Worm (Caenorhabditis elegans): ENCODE measurements around the gene srh-140.

srh-140 gene

DNA sequence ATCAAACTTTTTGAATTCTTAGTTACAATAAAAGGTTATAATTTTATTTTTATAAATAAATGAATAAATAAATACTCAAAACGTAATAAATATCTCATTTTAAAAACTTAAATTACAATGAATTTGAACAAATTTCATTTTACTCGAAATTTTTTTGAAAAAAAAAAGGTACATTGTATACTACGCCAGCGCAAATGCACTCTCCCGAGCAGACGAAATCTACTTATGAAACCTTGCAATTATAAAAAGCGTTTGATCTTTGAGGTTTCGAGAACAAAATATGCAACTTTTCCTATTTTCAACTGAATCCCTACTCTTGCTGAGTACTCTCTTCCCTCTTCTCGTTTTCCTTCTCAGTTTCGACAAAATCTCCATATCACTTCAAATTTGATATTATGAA, 34.3 kb upstream of the srh-140 start, which contains the start of gene nhr-197:
Gene nhr-197, plus strand, starts transcription at position 301 of the 400 bp plus-strand sequence.
- TF ChIP-seq unc-42 (tag; optimal IDR thresholded peaks at IDR 0.05) (no peak), dve-1 (tag; optimal IDR thresholded peaks at IDR 0.05) (no peak), ref-2 (tag; optimal IDR thresholded peaks at IDR 0.05) (no peak), che-1 (tag; optimal IDR thresholded peaks at IDR 0.05) (no peak), pat-9 (tag; optimal IDR thresholded peaks at IDR 0.05) (no peak), ceh-19 (GFP tag; optimal IDR thresholded peaks at IDR 0.05) (no peak), eyg-1 (tag; optimal IDR thresholded peaks at IDR 0.05) (no peak), pax-1 (tag; optimal IDR thresholded peaks at IDR 0.05) (no peak), ceh-34 (tag; optimal IDR thresholded peaks at IDR 0.05) (no peak), elt-4 (tag; optimal IDR thresholded peaks at IDR 0.05) (no peak), lim-6 (tag; optimal IDR thresholded peaks at IDR 0.05) (no peak)

DNA sequence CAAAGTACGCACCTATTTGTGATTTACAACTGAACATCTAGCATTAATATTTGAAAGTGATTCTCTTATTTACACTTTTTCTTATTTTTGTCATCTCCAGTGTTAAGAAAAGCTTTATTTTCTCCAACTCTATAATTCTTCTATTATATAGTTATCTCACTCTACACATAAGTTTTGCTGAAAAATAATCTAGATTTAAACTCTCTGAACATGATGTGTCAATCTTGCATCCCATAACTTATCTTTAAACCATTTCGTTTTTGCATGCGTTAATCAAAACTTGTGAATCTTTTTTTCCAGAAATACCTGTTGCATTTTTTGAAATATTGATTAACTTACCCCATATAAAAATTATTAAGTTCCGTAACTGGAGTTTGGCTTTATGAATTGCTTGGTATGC, 32.0 kb upstream of the srh-140 start, which contains the start of gene nhr-268:
Gene nhr-268, plus strand, starts transcription at position 301 of the 400 bp plus-strand sequence.
- TF ChIP-seq sox-2 (GFP tag; IDR thresholded peaks at IDR 0.05) (no peak), zip-5 (tag; optimal IDR thresholded peaks at IDR 0.05) (no peak), unc-3 (GFP tag; conservative IDR thresholded peaks at IDR 0.05) (no peak), unc-3 (tag; optimal IDR thresholded peaks at IDR 0.05) (no peak), K02D7.2 (tag; optimal IDR thresholded peaks at IDR 0.05) (no peak), pat-9 (tag; optimal IDR thresholded peaks at IDR 0.05) (no peak), ceh-31 (tag; optimal IDR thresholded peaks at IDR 0.05) (no peak), T23F11.4 (GFP tag; optimal IDR thresholded peaks at IDR 0.05) (no peak), pqm-1 (tag; optimal IDR thresholded peaks at IDR 0.05) (no peak), hlh-13 (GFP tag; optimal IDR thresholded peaks at IDR 0.05) (no peak), ceh-34 (tag; optimal IDR thresholded peaks at IDR 0.05) (no peak)

DNA sequence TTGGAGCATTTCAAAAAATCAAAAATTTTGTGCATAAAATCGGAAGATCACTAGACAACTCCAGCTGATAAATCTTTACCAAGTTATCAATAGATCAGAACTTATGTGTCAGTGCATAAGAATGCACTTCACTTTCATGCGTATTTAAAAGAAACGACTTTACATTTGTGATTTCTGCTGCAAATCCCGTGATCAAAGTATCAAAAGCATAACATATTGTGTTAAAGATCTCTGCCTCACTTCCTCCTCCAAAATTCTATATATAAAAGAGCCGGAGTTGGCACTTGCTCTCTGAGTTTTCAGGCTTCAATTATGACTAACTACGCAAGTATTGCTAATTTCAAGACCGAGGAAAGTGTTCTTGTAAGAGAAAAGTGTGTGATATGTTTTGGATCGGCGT, 28.3 kb upstream of the srh-140 start, which contains the start of gene nhr-198:
Gene nhr-198, plus strand, starts transcription at position 313 of the 400 bp plus-strand sequence.
- no peak for TF ChIP-seq Y22D7AL.16 (tag; optimal IDR thresholded peaks at IDR 0.05)
- no peak for TF ChIP-seq ztf-16 (tag; optimal IDR thresholded peaks at IDR 0.05)
- TF ChIP-seq lim-6 (tag; optimal IDR thresholded peaks at IDR 0.05): no peak
- TF ChIP-seq ceh-22 (tag; optimal IDR thresholded peaks at IDR 0.05): no peak
- no peak for TF ChIP-seq ceh-19 (GFP tag; optimal IDR thresholded peaks at IDR 0.05)
- no peak for TF ChIP-seq ceh-31 (tag; optimal IDR thresholded peaks at IDR 0.05)
- TF ChIP-seq ceh-34 (tag; optimal IDR thresholded peaks at IDR 0.05): no peak
- TF ChIP-seq fkh-6 (tag; optimal IDR thresholded peaks at IDR 0.05): no peak
- TF ChIP-seq unc-55 (GFP tag; optimal IDR thresholded peaks at IDR 0.05): no peak
- TF ChIP-seq hlh-30 (tag; optimal IDR thresholded peaks at IDR 0.05; ENCODE audit: insufficient read depth): no peak
- no peak for TF ChIP-seq C38D4.7 (GFP tag; optimal IDR thresholded peaks at IDR 0.05)
- TF ChIP-seq ceh-30 (tag; optimal IDR thresholded peaks at IDR 0.05): no peak

DNA sequence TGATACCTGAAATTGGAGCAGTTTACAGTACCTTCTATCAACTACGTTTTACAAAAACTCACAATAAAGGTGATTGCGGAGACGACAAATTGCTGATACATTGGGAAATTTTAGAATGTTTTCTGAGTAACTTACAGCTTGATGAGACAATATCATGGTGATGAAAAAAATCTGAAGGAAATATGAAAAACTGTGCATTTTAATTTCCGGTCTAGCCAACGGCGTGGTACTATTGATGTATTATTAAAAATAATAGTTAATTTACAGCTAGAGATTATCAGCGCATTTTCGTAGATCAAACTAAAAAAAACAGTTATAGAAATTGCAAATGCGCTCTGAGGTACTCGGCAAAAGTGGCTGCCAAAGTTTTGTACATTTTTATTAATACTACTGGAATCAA, 23.9 kb upstream of the srh-140 start, which contains the start of gene srx-29:
Gene srx-29, minus strand, starts transcription at position 101 of the 400 bp plus-strand sequence.
- no peak for TF ChIP-seq Y22D7AL.16 (tag; optimal IDR thresholded peaks at IDR 0.05)
- no peak for TF ChIP-seq nhr-232 (tag; optimal IDR thresholded peaks at IDR 0.05)
- no peak for TF ChIP-seq unc-55 (GFP tag; optimal IDR thresholded peaks at IDR 0.05)
- no peak for TF ChIP-seq pag-3 (tag; optimal IDR thresholded peaks at IDR 0.05; ENCODE audit: borderline replicate concordance)
- TF ChIP-seq ceh-14 (tag; optimal IDR thresholded peaks at IDR 0.05): no peak
- TF ChIP-seq npax-4 (tag; optimal IDR thresholded peaks at IDR 0.05): no peak
- no peak for TF ChIP-seq madf-2 (tag; optimal IDR thresholded peaks at IDR 0.05)
- no peak for TF ChIP-seq lim-6 (tag; optimal IDR thresholded peaks at IDR 0.05)
- TF ChIP-seq K02D7.2 (tag; optimal IDR thresholded peaks at IDR 0.05): no peak
- no peak for TF ChIP-seq ets-4 (tag; optimal IDR thresholded peaks at IDR 0.05)
- no peak for TF ChIP-seq hlh-15 (tag; optimal IDR thresholded peaks at IDR 0.05)
- TF ChIP-seq ceh-6 (GFP tag; optimal IDR thresholded peaks at IDR 0.05): no peak
- TF ChIP-seq dmd-4 (tag; optimal IDR thresholded peaks at IDR 0.05; ENCODE audit: borderline replicate concordance): no peak
- TF ChIP-seq eyg-1 (tag; optimal IDR thresholded peaks at IDR 0.05): no peak
- no peak for TF ChIP-seq T23F11.4 (GFP tag; optimal IDR thresholded peaks at IDR 0.05)
- TF ChIP-seq hlh-8 (tag; optimal IDR thresholded peaks at IDR 0.05): no peak
- TF ChIP-seq F13H6.1 (tag; optimal IDR thresholded peaks at IDR 0.05): no peak

All from whole organism, late embryonic.